Worm (Caenorhabditis elegans) whole organism, L1 larva: ENCODE results near the gene B0034.5.

ENCODE experiments used
- ama-1 ChIP-seq: fragments of 150-350 bp; optimal IDR thresholded peaks from 2 replicates; lab custom pipeline; 2014
- elt-3 ChIP-seq, 6 experiments: fragments of 150-350 bp in 1 of 6; sonication (generic microtip); optimal IDR thresholded peaks; 2 replicates each; lab custom pipeline; 2017 to 2018; ENCODE audit warnings: missing biosample characterization in 6 of 6, missing genetic modification characterization in 6 of 6, inconsistent platforms in 1 of 6
- fos-1 ChIP-seq: fragments of 150-350 bp; optimal IDR thresholded peaks from 2 replicates; lab custom pipeline; 2014; ENCODE audit warnings: missing biosample characterization, missing genetic modification characterization
- lin-13 ChIP-seq: fragments of 150-350 bp; optimal IDR thresholded peaks from 2 replicates; lab custom pipeline; 2014; ENCODE audit warnings: missing biosample characterization, missing genetic modification reagents, missing genetic modification characterization
- lin-15B ChIP-seq: fragments of 150-350 bp; sonication (generic microtip); optimal IDR thresholded peaks from 3 replicates; lab custom pipeline; 2014; ENCODE audit warnings: missing biosample characterization, missing genetic modification characterization
- lir-3 ChIP-seq: sonication (generic microtip); optimal IDR thresholded peaks from 2 replicates; lab custom pipeline; 2016; ENCODE audit warnings: mild to moderate bottlenecking, missing genetic modification characterization, moderate library complexity, missing compliant biosample characterization; ENCODE audit not compliant: poor library complexity
- nhr-11 ChIP-seq: fragments of 150-350 bp; optimal IDR thresholded peaks from 2 replicates; lab custom pipeline; 2014; ENCODE audit warnings: missing biosample characterization, missing genetic modification characterization
- nhr-28 ChIP-seq: fragments of 150-350 bp; optimal IDR thresholded peaks from 2 replicates; lab custom pipeline; 2014; ENCODE audit warnings: missing biosample characterization, missing genetic modification characterization
- nhr-76 ChIP-seq: sonication (generic microtip); optimal IDR thresholded peaks from 2 replicates; lab custom pipeline; 2017; ENCODE audit warnings: missing biosample characterization, missing genetic modification characterization
- skn-1 ChIP-seq: fragments of 150-350 bp; optimal IDR thresholded peaks from 2 replicates; lab custom pipeline; 2014; ENCODE audit warnings: missing biosample characterization, missing genetic modification characterization
- tbx-2 ChIP-seq: sonication (generic microtip); optimal IDR thresholded peaks from 2 replicates; lab custom pipeline; 2016; ENCODE audit warnings: missing genetic modification characterization, missing compliant biosample characterization
- unc-30 ChIP-seq: sonication (generic microtip); optimal IDR thresholded peaks from 2 replicates; lab custom pipeline; 2017; ENCODE audit warnings: missing biosample characterization, missing genetic modification characterization
- zag-1 ChIP-seq: fragments of 150-350 bp; optimal IDR thresholded peaks from 2 replicates; lab custom pipeline; 2014; ENCODE audit warnings: missing biosample characterization, missing genetic modification characterization

DNA sequence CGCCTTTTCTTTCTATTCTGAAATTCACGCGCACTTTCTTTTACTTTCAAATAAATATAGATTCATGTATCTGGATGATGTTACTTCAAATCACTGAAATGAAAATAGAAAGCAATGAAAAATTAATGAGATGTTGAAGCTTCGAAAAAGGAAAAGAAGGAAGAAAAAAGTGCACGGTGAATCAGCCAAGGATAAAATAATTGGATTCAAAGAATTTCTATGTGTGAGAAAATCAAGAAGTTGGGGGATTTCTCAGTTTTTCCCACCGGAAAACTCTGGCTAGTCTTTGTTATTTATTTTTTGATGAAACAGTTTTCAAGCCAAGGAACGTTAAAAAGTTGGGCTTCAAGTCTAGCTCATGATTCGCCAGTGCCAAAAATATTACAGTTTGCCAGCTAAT is 23.0 kb downstream of the B0034.5 start:
- TF ChIP-seq nhr-76 (no peak), lin-15B (no peak), lir-3 (tag; lab: Kevin White, UChicago) (no peak), ama-1 (lab: Kevin White, UChicago) (no peak), fos-1 (tag; lab: Kevin White, UChicago) (no peak), lin-13 (GFP tag; lab: Kevin White, UChicago) (no peak), unc-30 (tag; lab: Kevin White, UChicago) (no peak), elt-3 (tag; optimal IDR thresholded peaks at IDR 0.05; lab: Kevin White, UChicago) (no peak), nhr-28 (no peak), skn-1 (no peak), tbx-2 (tag; lab: Kevin White, UChicago) (no peak), zag-1 (tag; lab: Kevin White, UChicago) (no peak), nhr-11 (tag; lab: Kevin White, UChicago) (no peak)
